Fruit fly (Drosophila melanogaster): ENCODE measurements around the gene wake.
A peak's percentile ranks its signal among the peaks of the same experiment; 100 is the strongest.

The wake gene

dm6 chr3R:22627936-22628513 lies 11.6 kb upstream of the wake start (continued):
- TF ChIP-seq CG4617 (GFP tag; optimal IDR thresholded peaks at IDR 0.05; ENCODE audit: borderline replicate concordance) (no peak), fru (optimal IDR thresholded peaks at IDR 0.05) (no peak), zen2 (GFP tag; IDR thresholded peaks at IDR 0.05; ENCODE audit: partially characterized antibody) (no peak), CG6654 (GFP tag; optimal IDR thresholded peaks at IDR 0.05) (no peak), Oli (tag; optimal IDR thresholded peaks at IDR 0.05) (peak; percentile 39), CG7786 (GFP tag; optimal IDR thresholded peaks at IDR 0.05) (no peak), prd (optimal IDR thresholded peaks at IDR 0.05) (no peak), prd (GFP tag; IDR thresholded peaks at IDR 0.05) (no peak), kni (GFP tag; optimal IDR thresholded peaks at IDR 0.05) (no peak), Hr3 (GFP tag; optimal IDR thresholded peaks at IDR 0.05) (peak; percentile 37), slbo (GFP tag; IDR thresholded peaks at IDR 0.05) (peak; percentile 78), Drgx (GFP tag; IDR thresholded peaks at IDR 0.05) (no peak), gce (GFP tag; IDR thresholded peaks at IDR 0.05) (no peak), CG12769 (tag; optimal IDR thresholded peaks at IDR 0.05) (peak; percentile 50), bbx (GFP tag; IDR thresholded peaks at IDR 0.05; ENCODE audit: partially characterized antibody) (no peak), luna (GFP tag; optimal IDR thresholded peaks at IDR 0.05) (no peak), vvl (GFP tag; IDR thresholded peaks at IDR 0.05) (no peak), wor (GFP tag; IDR thresholded peaks at IDR 0.05) (peak; percentile 32; the same call in 1 of the 2 replicates), run (tag; optimal IDR thresholded peaks at IDR 0.05) (no peak), CG12236 (GFP tag; optimal IDR thresholded peaks at IDR 0.05) (no peak), salm (tag; optimal IDR thresholded peaks at IDR 0.05) (no peak), Dad (GFP tag; optimal IDR thresholded peaks at IDR 0.05) (no peak), Fer3 (tag; optimal IDR thresholded peaks at IDR 0.05) (peak; percentile 25), Scr (GFP tag; IDR thresholded peaks at IDR 0.05; ENCODE audit: partially characterized antibody) (no peak), CG14014 (GFP tag; IDR thresholded peaks at IDR 0.05) (peak; percentile 55; the same call in 1 of the 2 replicates), CG6254 (GFP tag; optimal IDR thresholded peaks at IDR 0.05) (no peak), CG10462 (GFP tag; optimal IDR thresholded peaks at IDR 0.05) (no peak), CHES-1-like (GFP tag; optimal IDR thresholded peaks at IDR 0.05) (no peak), bowl (GFP tag; IDR thresholded peaks at IDR 0.05) (no peak), CG1792 (GFP tag; optimal IDR thresholded peaks at IDR 0.05) (no peak), ro (GFP tag; IDR thresholded peaks at IDR 0.05) (no peak), zf30C (GFP tag; optimal IDR thresholded peaks at IDR 0.05) (no peak), CG2116 (GFP tag; optimal IDR thresholded peaks at IDR 0.05) (no peak), CG11695 (GFP tag; IDR thresholded peaks at IDR 0.05) (no peak), Hr39 (optimal IDR thresholded peaks at IDR 0.05) (no peak), CG34376 (GFP tag; optimal IDR thresholded peaks at IDR 0.05) (no peak), cg (GFP tag; optimal IDR thresholded peaks at IDR 0.05) (no peak), CG13424 (tag; optimal IDR thresholded peaks at IDR 0.05) (peak; percentile 56), CG10654 (GFP tag; optimal IDR thresholded peaks at IDR 0.05) (no peak), CG17568 (GFP tag; optimal IDR thresholded peaks at IDR 0.05) (no peak), Hr78 (GFP tag; optimal IDR thresholded peaks at IDR 0.05) (no peak), CG13894 (tag; optimal IDR thresholded peaks at IDR 0.05) (no peak), pros (GFP tag; optimal IDR thresholded peaks at IDR 0.05) (no peak), CG1832 (GFP tag; optimal IDR thresholded peaks at IDR 0.05) (no peak), CG8359 (GFP tag; optimal IDR thresholded peaks at IDR 0.05; ENCODE audit: borderline replicate concordance) (no peak), schlank (tag; optimal IDR thresholded peaks at IDR 0.05) (no peak), dmrt99B (tag; optimal IDR thresholded peaks at IDR 0.05) (peak; percentile 31), CG4404 (GFP tag; IDR thresholded peaks at IDR 0.05) (no peak), CG13624 (GFP tag; optimal IDR thresholded peaks at IDR 0.05) (peak; percentile 12), Aef1 (GFP tag; IDR thresholded peaks at IDR 0.05) (no peak), CG12071 (GFP tag; optimal IDR thresholded peaks at IDR 0.05) (no peak)
